Fruit fly (Drosophila melanogaster): ENCODE data around the gene CG13144.

DNA sequence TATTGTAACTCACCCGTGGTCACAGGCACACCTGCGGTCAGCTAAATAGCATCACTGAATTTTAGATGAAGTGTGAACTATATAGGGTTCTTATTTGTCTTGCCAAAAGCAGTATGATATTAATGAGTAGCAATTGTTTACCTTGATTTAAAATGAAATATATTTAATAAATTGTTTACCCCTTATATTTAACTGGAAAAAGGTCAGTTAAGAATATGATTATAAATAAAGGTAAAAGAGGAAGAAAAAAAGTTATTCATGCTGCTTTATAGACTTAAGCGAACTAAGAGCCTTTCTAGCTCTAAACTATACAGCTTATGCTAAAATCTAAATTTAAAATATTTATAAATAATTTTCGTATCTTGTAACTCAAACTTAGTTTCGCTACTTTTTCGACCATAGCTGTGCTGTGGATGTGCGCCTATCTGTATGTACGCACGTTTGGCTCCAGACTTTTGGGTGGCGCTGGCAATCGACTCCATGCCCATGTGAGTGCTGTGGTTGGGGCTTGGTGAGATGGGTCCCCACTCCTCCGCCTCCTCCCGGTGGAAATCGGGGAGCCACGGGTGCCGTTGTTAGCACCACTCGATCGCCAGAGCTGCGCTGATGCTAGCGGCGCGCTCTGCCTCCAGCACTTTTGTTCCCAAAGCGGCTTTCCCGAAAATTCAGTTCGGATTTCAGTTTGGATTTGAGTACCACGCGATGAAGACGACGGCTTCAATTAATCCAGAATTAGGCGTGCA lies 49.0 kb downstream of the CG13144 start, which contains the start of gene loh:
- TF ChIP-seq ovo (GFP tag; optimal IDR thresholded peaks at IDR 0.05): no peak
- no peak for TF ChIP-seq tj (GFP tag; optimal IDR thresholded peaks at IDR 0.05)
- no peak for TF ChIP-seq CG7101 (tag; optimal IDR thresholded peaks at IDR 0.05)
- no peak for TF ChIP-seq CG14711 (tag; optimal IDR thresholded peaks at IDR 0.05)
- no peak for TF ChIP-seq kay (GFP tag; ENCODE audit: borderline replicate concordance)
- no peak for TF ChIP-seq cnc (optimal IDR thresholded peaks at IDR 0.05)
- no peak for TF ChIP-seq CG33017 (tag; optimal IDR thresholded peaks at IDR 0.05)
- TF ChIP-seq pad (GFP tag; optimal IDR thresholded peaks at IDR 0.05): no peak
